Worm (Caenorhabditis elegans) whole organism, L4 larva: Measurements from ENCODE around the gene ZK637.15.

Experiments
- D1046.2 ChIP-seq: fragments of 200-800 bp; sonication (Bioruptor generic); IDR thresholded peaks from 2 replicates; pipeline ENCODE4 v1.3.6; 2022; ENCODE audit warnings: missing genetic modification characterization, missing compliant biosample characterization
- F37D6.2 ChIP-seq: sonication (generic microtip); optimal IDR thresholded peaks from 2 replicates; lab custom pipeline; 2016; ENCODE audit warnings: mild to moderate bottlenecking, missing genetic modification characterization, missing compliant biosample characterization
- F44E2.7 ChIP-seq: fragments of 200-800 bp; sonication (Bioruptor generic); IDR thresholded peaks from 2 replicates; pipeline ENCODE4 v2.1.2; 2022; ENCODE audit warnings: missing genetic modification characterization, missing compliant biosample characterization
- R02D3.7 ChIP-seq: fragments of 150-350 bp; sonication (generic microtip); optimal IDR thresholded peaks from 3 replicates; lab custom pipeline; 2014; ENCODE audit warnings: missing biosample characterization, missing genetic modification characterization
- T26A8.4 ChIP-seq: fragments of 200-800 bp; sonication (Bioruptor generic); IDR thresholded peaks from 2 replicates; pipeline ENCODE4 v1.3.6; 2022; ENCODE audit warnings: missing genetic modification characterization, missing compliant biosample characterization
- Y105C5A.15 ChIP-seq: fragments of 200-800 bp; sonication (Bioruptor generic); IDR thresholded peaks from 2 replicates; pipeline ENCODE4 v1.3.6; 2022; ENCODE audit warnings: missing genetic modification characterization, missing compliant biosample characterization
- Y75B8A.6 ChIP-seq: fragments of 200-800 bp; sonication (Bioruptor generic); IDR thresholded peaks from 2 replicates; pipeline ENCODE4 v1.3.6; 2022; ENCODE audit warnings: missing genetic modification reagents, missing genetic modification characterization, missing compliant biosample characterization
- ceh-28 ChIP-seq: fragments of 150-350 bp; optimal IDR thresholded peaks from 2 replicates; lab custom pipeline; 2014; ENCODE audit warnings: missing biosample characterization, missing genetic modification reagents, missing genetic modification characterization
- ceh-32 ChIP-seq: sonication (generic microtip); optimal IDR thresholded peaks from 2 replicates; lab custom pipeline; 2016; ENCODE audit warnings: mild to moderate bottlenecking, missing genetic modification characterization, missing compliant biosample characterization; ENCODE audit not compliant: poor library complexity
- ceh-44 ChIP-seq: fragments of 200-800 bp; sonication (Bioruptor generic); IDR thresholded peaks from 2 replicates; pipeline ENCODE4 v1.3.6; 2022; ENCODE audit warnings: missing genetic modification reagents, missing genetic modification characterization, missing compliant biosample characterization
- cey-2 ChIP-seq: sonication (generic microtip); optimal IDR thresholded peaks from 3 replicates; lab custom pipeline; 2017; ENCODE audit warnings: missing genetic modification characterization, mild to moderate bottlenecking, missing compliant biosample characterization, antibody characterized with exemption, borderline replicate concordance; ENCODE audit not compliant: insufficient read depth
- ctbp-1 ChIP-seq: fragments of 200-800 bp; sonication (Bioruptor generic); IDR thresholded peaks from 2 replicates; pipeline ENCODE4 v1.3.6; 2022; ENCODE audit warnings: missing genetic modification reagents, missing genetic modification characterization, missing compliant biosample characterization
- daf-12 ChIP-seq: fragments of 150-350 bp; optimal IDR thresholded peaks from 2 replicates; lab custom pipeline; 2014; ENCODE audit warnings: missing biosample characterization, missing genetic modification reagents, missing genetic modification characterization
- daf-16 ChIP-seq, 3 experiments: sonication (generic microtip); optimal IDR thresholded peaks; 2 replicates each; lab custom pipeline; 2016 to 2017; ENCODE audit warnings: missing genetic modification characterization in 3 of 3, missing genetic modification reagents in 3 of 3, mild to moderate bottlenecking in 2 of 3, missing compliant biosample characterization in 2 of 3, missing biosample characterization in 1 of 3, moderate library complexity in 1 of 3
- dmd-6 ChIP-seq: fragments of 200-800 bp; sonication (Bioruptor generic); IDR thresholded peaks from 2 replicates; pipeline ENCODE4 v1.3.6; 2022; ENCODE audit warnings: missing genetic modification reagents, missing genetic modification characterization, missing compliant biosample characterization
- dpl-1 ChIP-seq: fragments of 150-350 bp; optimal IDR thresholded peaks from 2 replicates; lab custom pipeline; 2014; ENCODE audit warnings: missing biosample characterization, missing genetic modification reagents, missing genetic modification characterization
- dve-1 ChIP-seq: sonication (generic microtip); optimal IDR thresholded peaks from 2 replicates; lab custom pipeline; 2017; ENCODE audit warnings: antibody characterized with exemption, mild to moderate bottlenecking, missing genetic modification characterization, missing compliant biosample characterization; ENCODE audit not compliant: insufficient read depth
- egl-27 ChIP-seq: sonication (generic microtip); optimal IDR thresholded peaks from 3 replicates; lab custom pipeline; 2017; ENCODE audit warnings: missing biosample characterization, missing genetic modification reagents, missing genetic modification characterization
- egl-43 ChIP-seq: fragments of 200-800 bp; sonication (Bioruptor generic); IDR thresholded peaks from 2 replicates; pipeline ENCODE4 v1.3.6; 2022; ENCODE audit warnings: missing genetic modification reagents, missing genetic modification characterization, missing compliant biosample characterization
- fkh-10 ChIP-seq: fragments of 150-350 bp; optimal IDR thresholded peaks from 2 replicates; lab custom pipeline; 2014; ENCODE audit warnings: missing biosample characterization, missing genetic modification reagents, missing genetic modification characterization
- fos-1 ChIP-seq: fragments of 150-350 bp; optimal IDR thresholded peaks from 2 replicates; lab custom pipeline; 2014; ENCODE audit warnings: missing biosample characterization, missing genetic modification characterization
- hlh-30 ChIP-seq: sonication (generic microtip); optimal IDR thresholded peaks from 2 replicates; lab custom pipeline; 2017; ENCODE audit warnings: antibody characterized with exemption, mild to moderate bottlenecking, missing genetic modification characterization, missing compliant biosample characterization; ENCODE audit not compliant: insufficient read depth
- jun-1 ChIP-seq: fragments of 150-350 bp; optimal IDR thresholded peaks from 2 replicates; lab custom pipeline; 2014; ENCODE audit warnings: missing biosample characterization, missing genetic modification reagents, missing genetic modification characterization
- lim-7 ChIP-seq: fragments of 200-800 bp; sonication (Bioruptor generic); IDR thresholded peaks from 2 replicates; pipeline ENCODE4 v1.3.6; 2022; ENCODE audit warnings: missing genetic modification characterization, missing compliant biosample characterization
- lin-1 ChIP-seq: fragments of 200-800 bp; sonication (Bioruptor generic); IDR thresholded peaks from 2 replicates; pipeline ENCODE4 v1.3.6; 2022; ENCODE audit warnings: missing genetic modification reagents, missing genetic modification characterization, missing compliant biosample characterization
- lin-13 ChIP-seq: fragments of 150-350 bp; optimal IDR thresholded peaks from 2 replicates; lab custom pipeline; 2014; ENCODE audit warnings: missing biosample characterization, missing genetic modification reagents, missing genetic modification characterization
- lin-38 ChIP-seq: fragments of 200-800 bp; sonication (Bioruptor generic); IDR thresholded peaks from 2 replicates; pipeline ENCODE4 v1.3.6; 2022; ENCODE audit warnings: missing genetic modification reagents, missing genetic modification characterization, missing compliant biosample characterization
- lir-3 ChIP-seq: sonication (generic microtip); optimal IDR thresholded peaks from 2 replicates; lab custom pipeline; 2016; ENCODE audit warnings: mild to moderate bottlenecking, missing genetic modification characterization, missing compliant biosample characterization
- lsy-2 ChIP-seq, 2 experiments: fragments of 150-350 bp in 1 of 2; sonication (generic microtip) in 1 of 2; optimal IDR thresholded peaks; 2 replicates each; lab custom pipeline; 2014 to 2017; ENCODE audit warnings: missing biosample characterization in 2 of 2, missing genetic modification characterization in 2 of 2
- madf-9 ChIP-seq: fragments of 200-800 bp; sonication (Bioruptor generic); conservative IDR thresholded peaks from 2 replicates; pipeline ENCODE4 v1.3.6; 2022; ENCODE audit warnings: missing genetic modification reagents, missing genetic modification characterization, missing compliant biosample characterization
- mdl-1 ChIP-seq, 2 experiments: fragments of 150-350 bp in 1 of 2; sonication (generic microtip) in 1 of 2; optimal IDR thresholded peaks; 2 replicates each; lab custom pipeline; 2014 to 2017; ENCODE audit warnings: missing biosample characterization in 2 of 2, missing genetic modification characterization in 2 of 2
- mep-1 ChIP-seq: fragments of 150-350 bp; sonication (generic microtip); optimal IDR thresholded peaks from 3 replicates; lab custom pipeline; 2014; ENCODE audit warnings: missing biosample characterization, missing genetic modification characterization
- mes-2 ChIP-seq: sonication (generic microtip); optimal IDR thresholded peaks from 2 replicates; lab custom pipeline; 2016; ENCODE audit warnings: missing genotype, mild to moderate bottlenecking, missing genetic modification characterization, missing compliant biosample characterization; ENCODE audit not compliant: poor library complexity, severe bottlenecking
- nhr-102 ChIP-seq: sonication (generic microtip); optimal IDR thresholded peaks from 2 replicates; lab custom pipeline; 2016; ENCODE audit warnings: mild to moderate bottlenecking, missing genetic modification characterization, moderate library complexity, missing compliant biosample characterization
- nhr-41 ChIP-seq: fragments of 200-800 bp; sonication (Bioruptor generic); IDR thresholded peaks from 2 replicates; pipeline ENCODE4 v1.3.6; 2022; ENCODE audit warnings: missing genetic modification reagents, missing genetic modification characterization, missing compliant biosample characterization
- nhr-48 ChIP-seq: sonication (generic microtip); optimal IDR thresholded peaks from 2 replicates; lab custom pipeline; 2016; ENCODE audit warnings: mild to moderate bottlenecking, missing genetic modification characterization, missing compliant biosample characterization
- nhr-76 ChIP-seq: fragments of 150-350 bp; optimal IDR thresholded peaks from 2 replicates; lab custom pipeline; 2014; ENCODE audit warnings: missing biosample characterization, missing genetic modification characterization
- php-3 ChIP-seq: fragments of 200-800 bp; sonication (Bioruptor generic); IDR thresholded peaks from 2 replicates; pipeline ENCODE4 v1.3.6; 2022; ENCODE audit warnings: missing genetic modification reagents, missing genetic modification characterization, missing compliant biosample characterization
- rbr-2 ChIP-seq: sonication (generic microtip); optimal IDR thresholded peaks from 2 replicates; lab custom pipeline; 2016; ENCODE audit warnings: missing genotype, missing genetic modification characterization, missing compliant biosample characterization
- sdz-12 ChIP-seq: fragments of 200-800 bp; sonication (Bioruptor generic); optimal IDR thresholded peaks from 2 replicates; lab custom pipeline; 2018; ENCODE audit warnings: mild to moderate bottlenecking, missing genetic modification characterization, missing compliant biosample characterization
- set-16 ChIP-seq: fragments of 200-800 bp; sonication (Bioruptor generic); IDR thresholded peaks from 2 replicates; pipeline ENCODE4 v1.3.6; 2022; ENCODE audit warnings: missing genetic modification reagents, missing genetic modification characterization, missing compliant biosample characterization
- snpc-1.2 ChIP-seq: fragments of 200-800 bp; sonication (Bioruptor generic); IDR thresholded peaks from 2 replicates; pipeline ENCODE4 v1.3.6; 2022; ENCODE audit warnings: missing genetic modification reagents, missing genetic modification characterization, missing compliant biosample characterization
- spr-3 ChIP-seq: fragments of 200-800 bp; sonication (Bioruptor generic); optimal IDR thresholded peaks from 2 replicates; lab custom pipeline; 2018; ENCODE audit warnings: mild to moderate bottlenecking, missing genetic modification characterization, missing compliant biosample characterization
- tag-97 ChIP-seq: fragments of 200-800 bp; sonication (Bioruptor generic); IDR thresholded peaks from 2 replicates; pipeline ENCODE4 v1.3.6; 2022; ENCODE audit warnings: missing genetic modification characterization, missing compliant biosample characterization
- tra-1 ChIP-seq: fragments of 200-800 bp; sonication (Bioruptor generic); IDR thresholded peaks from 2 replicates; pipeline ENCODE4 v1.3.6; 2022; ENCODE audit warnings: missing genetic modification reagents, missing genetic modification characterization, missing compliant biosample characterization
- zag-1 ChIP-seq: fragments of 150-350 bp; optimal IDR thresholded peaks from 2 replicates; lab custom pipeline; 2014; ENCODE audit warnings: missing biosample characterization, missing genetic modification characterization
- zfp-2 ChIP-seq: sonication (generic microtip); optimal IDR thresholded peaks from 2 replicates; lab custom pipeline; 2016; ENCODE audit warnings: mild to moderate bottlenecking, missing genetic modification characterization, missing compliant biosample characterization
- zfp-3 ChIP-seq: fragments of 200-800 bp; sonication (Bioruptor generic); conservative IDR thresholded peaks from 2 replicates; pipeline ENCODE4 v1.3.6; 2022; ENCODE audit warnings: missing genetic modification reagents, missing genetic modification characterization, missing compliant biosample characterization
- zip-11 ChIP-seq: fragments of 200-800 bp; sonication (Bioruptor generic); IDR thresholded peaks from 2 replicates; pipeline ENCODE4 v1.3.6; 2022; ENCODE audit warnings: missing genetic modification characterization, missing compliant biosample characterization
- ztf-11 ChIP-seq: fragments of 150-350 bp; optimal IDR thresholded peaks from 2 replicates; lab custom pipeline; 2014; ENCODE audit warnings: missing biosample characterization, missing genetic modification characterization

ZK637.15 gene

ce11 chrIII:8904044-8904443 is 15.8 kb upstream of the ZK637.15 start, which contains the start of gene lin-9 (continued):
- TF ChIP-seq nhr-76 (tag; lab: Kevin White, UChicago) = no peak
- peak; percentile 15 to 82 for TF ChIP-seq mdl-1 (tag; optimal IDR thresholded peaks at IDR 0.05; lab: Kevin White, UChicago)
- TF ChIP-seq F44E2.7 (GFP tag; lab: Robert Waterston, UW) = 0 out of 2 replicates have a peak, but pooled peaks have one; percentile 24
- peak; percentile 93 for TF ChIP-seq lin-1
- no peak for TF ChIP-seq R02D3.7 (tag; lab: Kevin White, UChicago)
- peak; percentile 91 for TF ChIP-seq zfp-3
- peak; percentile 99 for TF ChIP-seq dve-1 (tag; lab: Kevin White, UChicago)
- no peak for TF ChIP-seq Y105C5A.15 (GFP tag; lab: Robert Waterston, UW)
- TF ChIP-seq zag-1 (tag; lab: Kevin White, UChicago) = no peak
- no peak for TF ChIP-seq daf-12
- TF ChIP-seq jun-1 (tag; lab: Kevin White, UChicago) = peak; percentile 84
- TF ChIP-seq egl-27 (tag; lab: Kevin White, UChicago) = no peak
- peak; percentile 86 for TF ChIP-seq D1046.2 (GFP tag; lab: Robert Waterston, UW)
- TF ChIP-seq lin-13 (GFP tag; lab: Kevin White, UChicago) = peak; percentile 97
- peak; percentile 86; the same call in 1 of the 2 replicates for TF ChIP-seq php-3 (GFP tag; lab: Robert Waterston, UW)
- TF ChIP-seq snpc-1.2 (GFP tag; lab: Robert Waterston, UW) = peak; percentile 82
- TF ChIP-seq set-16 = peak; percentile 90
- peak; percentile 96 for TF ChIP-seq dmd-6
- peak; percentile 97 for TF ChIP-seq mep-1
- peak; percentile 92 for TF ChIP-seq lin-38 (GFP tag; lab: Robert Waterston, UW)
- peak; percentile 92 for TF ChIP-seq tra-1
- TF ChIP-seq mes-2 = peak; percentile 95
- peak; percentile 96 for TF ChIP-seq hlh-30 (tag; lab: Kevin White, UChicago)
- TF ChIP-seq zip-11 (GFP tag; lab: Robert Waterston, UW) = no peak
- TF ChIP-seq nhr-102 (tag; lab: Kevin White, UChicago) = peak; percentile 94
- TF ChIP-seq daf-16 (GFP tag; optimal IDR thresholded peaks at IDR 0.05; lab: Kevin White, UChicago) = peak; percentile 64 to 91
- TF ChIP-seq daf-16 (tag; optimal IDR thresholded peaks at IDR 0.05; lab: Kevin White, UChicago) = peak; percentile 89
- TF ChIP-seq sdz-12 = no peak
- peak; percentile 86 for TF ChIP-seq madf-9
- no peak for TF ChIP-seq nhr-41 (GFP tag; lab: Robert Waterston, UW)
- peak; percentile 94 for TF ChIP-seq rbr-2 (tag; lab: Kevin White, UChicago)
- no peak for TF ChIP-seq Y75B8A.6 (GFP tag; lab: Robert Waterston, UW)
- peak; percentile 76 for TF ChIP-seq ceh-32 (tag; lab: Kevin White, UChicago)
- no peak for TF ChIP-seq cey-2 (tag; lab: Kevin White, UChicago)
- peak; percentile 99 to 100 for TF ChIP-seq lsy-2 (tag; optimal IDR thresholded peaks at IDR 0.05; lab: Kevin White, UChicago)
- peak; percentile 81 for TF ChIP-seq ceh-44
- TF ChIP-seq dpl-1 (GFP tag; lab: Kevin White, UChicago) = peak; percentile 97
- TF ChIP-seq spr-3 (GFP tag; lab: Kevin White, UChicago) = peak; percentile 91
- peak; percentile 88 for TF ChIP-seq nhr-48 (tag; lab: Kevin White, UChicago)
- TF ChIP-seq zfp-2 = peak; percentile 67
- TF ChIP-seq ceh-28 = peak; percentile 35
- peak; percentile 93 for TF ChIP-seq egl-43 (GFP tag; lab: Robert Waterston, UW)
- TF ChIP-seq lir-3 (tag; lab: Kevin White, UChicago) = peak; percentile 23
- no peak for TF ChIP-seq ztf-11
- peak; percentile 97 for TF ChIP-seq fkh-10
- peak; percentile 97 for TF ChIP-seq ctbp-1 (GFP tag; lab: Robert Waterston, UW)
- peak; percentile 87 for TF ChIP-seq F37D6.2 (tag; lab: Kevin White, UChicago)
- TF ChIP-seq T26A8.4 (GFP tag; lab: Robert Waterston, UW) = peak; percentile 98
- no peak for TF ChIP-seq tag-97 (GFP tag; lab: Robert Waterston, UW)
- TF ChIP-seq fos-1 (tag; lab: Kevin White, UChicago) = no peak
- no peak for TF ChIP-seq lim-7 (GFP tag; lab: Robert Waterston, UW)
